Fruit fly (Drosophila melanogaster) whole organism, embryonic: ENCODE data around the gene Orc2.

Experiments
- CG10565 ChIP-seq: fragments of 200-800 bp; sonication (Bioruptor generic); optimal IDR thresholded peaks from 3 replicates; lab custom pipeline; 2016; ENCODE audit warnings: missing biosample characterization, mild to moderate bottlenecking, missing genetic modification characterization
- CG15269 ChIP-seq: fragments of 200-800 bp; sonication (Bioruptor generic); optimal IDR thresholded peaks from 2 replicates; lab custom pipeline; 2018; ENCODE audit warnings: missing biosample characterization, mild to moderate bottlenecking, missing genetic modification characterization, moderate library complexity
- CG43689 ChIP-seq: fragments of 200-800 bp; sonication (Bioruptor generic); IDR thresholded peaks from 2 replicates; pipeline ENCODE4 v1.3.6; 2022; ENCODE audit warnings: missing biosample characterization, missing genetic modification characterization
- Hmr ChIP-seq: fragments of 200-800 bp; sonication (Bioruptor generic); optimal IDR thresholded peaks from 3 replicates; lab custom pipeline; 2017; ENCODE audit warnings: mild to moderate bottlenecking, missing biosample characterization, missing genetic modification reagents, missing genetic modification characterization
- h ChIP-seq: fragments of >200 bp; optimal IDR thresholded peaks from 2 replicates; lab custom pipeline; 2017
- inv ChIP-seq: fragments of 200-800 bp; sonication (Bioruptor generic); IDR thresholded peaks from 2 replicates; pipeline ENCODE4 v1.3.6; 2022; ENCODE audit warnings: missing biosample characterization, missing genetic modification characterization; ENCODE audit not compliant: partially characterized antibody
- psq ChIP-seq: fragments of 200-800 bp; sonication (Bioruptor generic); optimal IDR thresholded peaks from 2 replicates; lab custom pipeline; 2017; ENCODE audit warnings: missing biosample characterization, missing genetic modification characterization

DNA sequence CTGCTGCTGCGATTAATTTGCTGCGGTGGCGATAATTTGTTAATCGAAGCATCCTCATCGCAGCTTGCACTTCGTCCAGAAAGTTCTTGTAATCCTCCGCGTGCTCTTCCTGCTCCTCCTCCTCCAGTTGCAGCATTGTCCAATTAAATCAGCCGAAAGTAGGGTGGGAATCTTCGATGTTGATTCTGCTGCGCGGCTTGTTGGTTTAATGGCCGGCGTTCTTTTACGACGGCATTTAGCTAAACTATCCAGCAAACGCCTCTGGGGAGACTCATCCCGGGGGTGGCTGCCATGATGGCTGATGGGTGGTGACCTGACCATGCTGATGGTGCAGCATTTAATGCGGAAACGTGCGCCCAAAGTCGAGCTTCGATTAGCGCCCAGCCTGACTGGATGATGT, 15.1 kb upstream of the Orc2 start:
- TF ChIP-seq Hmr (GFP tag; lab: Kevin White, UChicago), result no peak
- no peak for TF ChIP-seq inv
- no peak for TF ChIP-seq CG10565 (GFP tag; lab: Kevin White, UChicago)
- no peak for TF ChIP-seq psq (GFP tag; lab: Kevin White, UChicago)
- no peak for TF ChIP-seq h (lab: Kevin White, UChicago)
- TF ChIP-seq CG43689, result no peak
- TF ChIP-seq CG15269 (tag; lab: Kevin White, UChicago), result no peak
